Comparison of ENCODE assay signal across 2 fruit fly cellular contexts in genomic region chr3L:14755046-14755643, dm6.
A peak's percentile ranks its signal among the peaks of the same experiment; 100 is the strongest.
TF ChIP-seq lines count a peak whose summit lies in the region.

No protein-coding gene starts in this region.

TF ChIP-seq in whole organism, embryonic, 481 proteins besides CTCF, POLR2A, EP300 and RAD21 (continued from another document and continues in another):
- peak; percentile 36; the same call in 1 of the 2 replicates for TF ChIP-seq rib (GFP tag; IDR thresholded peaks at IDR 0.05; lab: Robert Waterston, UW)
- TF ChIP-seq CG4820 (GFP tag; optimal IDR thresholded peaks at IDR 0.05; lab: Kevin White, UChicago): no peak
- TF ChIP-seq Fer1 (GFP tag; optimal IDR thresholded peaks at IDR 0.05; lab: Kevin White, UChicago): peak; percentile 25
- TF ChIP-seq CG17385 (GFP tag; optimal IDR thresholded peaks at IDR 0.05; lab: Kevin White, UChicago): peak; percentile 49
- TF ChIP-seq CG18011 (GFP tag; optimal IDR thresholded peaks at IDR 0.05; lab: Kevin White, UChicago): no peak
- peak; percentile 97 for TF ChIP-seq CG3163 (GFP tag; optimal IDR thresholded peaks at IDR 0.05; lab: Kevin White, UChicago)
- TF ChIP-seq crol (GFP tag; IDR thresholded peaks at IDR 0.05; lab: Robert Waterston, UW): peak; percentile 90
- TF ChIP-seq ham (GFP tag; IDR thresholded peaks at IDR 0.05; lab: Robert Waterston, UW): no peak
- no peak for TF ChIP-seq CG14860 (GFP tag; IDR thresholded peaks at IDR 0.05; lab: Robert Waterston, UW; ENCODE audit: partially characterized antibody)
- TF ChIP-seq CG13287 (GFP tag; IDR thresholded peaks at IDR 0.05; lab: Robert Waterston, UW; ENCODE audit: partially characterized antibody): peak; percentile 46
- peak; percentile 61 for TF ChIP-seq Dll (GFP tag; IDR thresholded peaks at IDR 0.05; lab: Robert Waterston, UW; ENCODE audit: partially characterized antibody)
- peak; percentile 51; the same call in 1 of the 2 replicates for TF ChIP-seq seq (GFP tag; IDR thresholded peaks at IDR 0.05; lab: Robert Waterston, UW)
- TF ChIP-seq Nf-YB (GFP tag; optimal IDR thresholded peaks at IDR 0.05; lab: Kevin White, UChicago): peak; percentile 0
- TF ChIP-seq CG16779 (GFP tag; IDR thresholded peaks at IDR 0.05; lab: Robert Waterston, UW): no peak
- peak; percentile 99 for TF ChIP-seq onecut (GFP tag; IDR thresholded peaks at IDR 0.05; lab: Robert Waterston, UW)
- TF ChIP-seq z (GFP tag; IDR thresholded peaks at IDR 0.05; lab: Robert Waterston, UW): peak; percentile 71; the same call in 2 of the 3 replicates
- TF ChIP-seq Drgx (GFP tag; IDR thresholded peaks at IDR 0.05; lab: Robert Waterston, UW): peak; percentile 33; the same call in 1 of the 2 replicates
- TF ChIP-seq az2 (GFP tag; optimal IDR thresholded peaks at IDR 0.05; lab: Kevin White, UChicago): no peak
- TF ChIP-seq CG17328 (GFP tag; IDR thresholded peaks at IDR 0.05; lab: Robert Waterston, UW): no peak
- TF ChIP-seq CG34224 (GFP tag; IDR thresholded peaks at IDR 0.05; lab: Robert Waterston, UW; ENCODE audit: partially characterized antibody): 0 out of 3 replicates have a peak, but pooled peaks have one; percentile 39
- TF ChIP-seq Mad (GFP tag; optimal IDR thresholded peaks at IDR 0.05; lab: Kevin White, UChicago): no peak
- TF ChIP-seq YL-1 (GFP tag; optimal IDR thresholded peaks at IDR 0.05; lab: Kevin White, UChicago): no peak
- TF ChIP-seq bbx (GFP tag; IDR thresholded peaks at IDR 0.05; lab: Robert Waterston, UW; ENCODE audit: partially characterized antibody): no peak
- no peak for TF ChIP-seq CG8089 (GFP tag; optimal IDR thresholded peaks at IDR 0.05; lab: Kevin White, UChicago)
- peak; percentile 46; the same call in 1 of the 3 replicates for TF ChIP-seq HLH4C (GFP tag; IDR thresholded peaks at IDR 0.05; lab: Robert Waterston, UW; ENCODE audit: partially characterized antibody)
- TF ChIP-seq sqz (GFP tag; optimal IDR thresholded peaks at IDR 0.05; lab: Kevin White, UChicago): peak; percentile 74
- no peak for TF ChIP-seq dpn (GFP tag; optimal IDR thresholded peaks at IDR 0.05; lab: Kevin White, UChicago)
- peak; percentile 22; the same call in 1 of the 3 replicates for TF ChIP-seq CG16813 (GFP tag; IDR thresholded peaks at IDR 0.05; lab: Robert Waterston, UW; ENCODE audit: partially characterized antibody)
- TF ChIP-seq nom (GFP tag; optimal IDR thresholded peaks at IDR 0.05; lab: Kevin White, UChicago): peak; percentile 92
- peak; percentile 60; the same call in 1 of the 3 replicates for TF ChIP-seq CG34422 (GFP tag; IDR thresholded peaks at IDR 0.05; lab: Robert Waterston, UW)
- peak; percentile 86 for TF ChIP-seq CG32772 (GFP tag; IDR thresholded peaks at IDR 0.05; lab: Robert Waterston, UW)
- peak; percentile 36 for TF ChIP-seq Max (GFP tag; optimal IDR thresholded peaks at IDR 0.05; lab: Kevin White, UChicago)
- no peak for TF ChIP-seq CG12155 (GFP tag; optimal IDR thresholded peaks at IDR 0.05; lab: Kevin White, UChicago)
- no peak for TF ChIP-seq Ada2b (GFP tag; IDR thresholded peaks at IDR 0.05; lab: Robert Waterston, UW)
- TF ChIP-seq Trl (optimal IDR thresholded peaks at IDR 0.05; lab: Kevin White, UChicago): peak; percentile 100
- TF ChIP-seq Trl (GFP tag; optimal IDR thresholded peaks at IDR 0.05; lab: Kevin White, UChicago): peak; percentile 61
- TF ChIP-seq crp (GFP tag; optimal IDR thresholded peaks at IDR 0.05; lab: Kevin White, UChicago): no peak
- TF ChIP-seq HLHmδ (GFP tag; optimal IDR thresholded peaks at IDR 0.05; lab: Kevin White, UChicago): peak; percentile 11
- no peak for TF ChIP-seq CG2678 (tag; optimal IDR thresholded peaks at IDR 0.05; lab: Kevin White, UChicago)
- TF ChIP-seq dm (GFP tag; optimal IDR thresholded peaks at IDR 0.05; lab: Kevin White, UChicago): peak; percentile 58
- no peak for TF ChIP-seq NC2β (GFP tag; optimal IDR thresholded peaks at IDR 0.05; lab: Kevin White, UChicago)
- TF ChIP-seq vvl (GFP tag; IDR thresholded peaks at IDR 0.05; lab: Robert Waterston, UW): peak; percentile 39; the same call in 1 of the 2 replicates
- TF ChIP-seq CG32532 (GFP tag; IDR thresholded peaks at IDR 0.05; lab: Robert Waterston, UW): peak; percentile 17; the same call in 1 of the 2 replicates
- TF ChIP-seq chinmo (GFP tag; IDR thresholded peaks at IDR 0.05; lab: Robert Waterston, UW; ENCODE audit: partially characterized antibody): peak; percentile 75; the same call in 1 of the 4 replicates
- TF ChIP-seq Hr78 (GFP tag; optimal IDR thresholded peaks at IDR 0.05; lab: Kevin White, UChicago): peak in 1 of 2 experiments; percentile 83
- TF ChIP-seq Doc3 (GFP tag; IDR thresholded peaks at IDR 0.05; lab: Robert Waterston, UW; ENCODE audit: partially characterized antibody): 0 out of 3 replicates have a peak, but pooled peaks have one; percentile 46
- peak; percentile 35; the same call in 1 of the 2 replicates for TF ChIP-seq E2f1 (GFP tag; IDR thresholded peaks at IDR 0.05; lab: Robert Waterston, UW)
- no peak for TF ChIP-seq CG3407 (GFP tag; optimal IDR thresholded peaks at IDR 0.05; lab: Kevin White, UChicago)
- 0 out of 3 replicates have a peak, but pooled peaks have one; percentile 6 for TF ChIP-seq Dbx (GFP tag; IDR thresholded peaks at IDR 0.05; lab: Robert Waterston, UW)
- peak; percentile 56 for TF ChIP-seq CG34376 (GFP tag; optimal IDR thresholded peaks at IDR 0.05; lab: Kevin White, UChicago)
- no peak for TF ChIP-seq CG30431 (GFP tag; optimal IDR thresholded peaks at IDR 0.05; lab: Kevin White, UChicago)
- TF ChIP-seq sna (GFP tag; IDR thresholded peaks at IDR 0.05; lab: Robert Waterston, UW; ENCODE audit: partially characterized antibody): peak; percentile 75; the same call in 1 of the 2 replicates
- peak; percentile 76 for TF ChIP-seq cg (GFP tag; optimal IDR thresholded peaks at IDR 0.05; lab: Kevin White, UChicago)
- peak; percentile 40 for TF ChIP-seq nerfin-1 (tag; optimal IDR thresholded peaks at IDR 0.05; lab: Kevin White, UChicago)
- no peak for TF ChIP-seq CG4282 (GFP tag; optimal IDR thresholded peaks at IDR 0.05; lab: Kevin White, UChicago)
- TF ChIP-seq scrt (GFP tag; optimal IDR thresholded peaks at IDR 0.05; lab: Kevin White, UChicago): peak; percentile 61
- peak; percentile 44; the same call in 1 of the 3 replicates for TF ChIP-seq CG6791 (GFP tag; IDR thresholded peaks at IDR 0.05; lab: Robert Waterston, UW; ENCODE audit: partially characterized antibody)
- TF ChIP-seq HLH54F (GFP tag; optimal IDR thresholded peaks at IDR 0.05; lab: Kevin White, UChicago): no peak
- no peak for TF ChIP-seq fd102C (GFP tag; optimal IDR thresholded peaks at IDR 0.05; lab: Kevin White, UChicago)
- TF ChIP-seq Dfd (GFP tag; optimal IDR thresholded peaks at IDR 0.05; lab: Kevin White, UChicago): no peak

TF ChIP-seq in whole organism, prepupa, 60 proteins besides CTCF, POLR2A, EP300 and RAD21 (continued from another document):
- TF ChIP-seq CG10669 (GFP tag; optimal IDR thresholded peaks at IDR 0.05; lab: Kevin White, UChicago): no peak
- TF ChIP-seq acj6 (GFP tag; optimal IDR thresholded peaks at IDR 0.05; lab: Kevin White, UChicago): no peak
- no peak for TF ChIP-seq topi (GFP tag; optimal IDR thresholded peaks at IDR 0.05; lab: Kevin White, UChicago)
